Worm (Caenorhabditis elegans) whole organism, midembryonic: ENCODE measurements around the gene F54B11.4.

Experiments
- T22C8.4 ChIP-seq: fragments of 200-800 bp; sonication (Bioruptor generic); IDR thresholded peaks from 2 replicates; pipeline ENCODE4 v1.3.6; 2022; ENCODE audit warnings: missing genetic modification characterization, missing compliant biosample characterization
- cog-1 ChIP-seq: sonication (generic microtip); optimal IDR thresholded peaks from 2 replicates; lab custom pipeline; 2016; ENCODE audit warnings: missing genetic modification characterization, missing compliant biosample characterization
- flt-1 ChIP-seq: fragments of 200-800 bp; sonication (Bioruptor generic); IDR thresholded peaks from 2 replicates; pipeline ENCODE4 v1.3.6; 2022; ENCODE audit warnings: missing genetic modification characterization, missing compliant biosample characterization
- klf-2 ChIP-seq: fragments of 200-800 bp; sonication (Bioruptor generic); conservative IDR thresholded peaks from 2 replicates; pipeline ENCODE4 v1.3.6; 2022; ENCODE audit warnings: missing genetic modification reagents, missing genetic modification characterization, missing compliant biosample characterization
- med-1 ChIP-seq: sonication (generic microtip); optimal IDR thresholded peaks from 2 replicates; lab custom pipeline; 2017; ENCODE audit warnings: missing genetic modification characterization, mild to moderate bottlenecking, missing compliant biosample characterization, antibody characterized with exemption, missing genetic modification reagents; ENCODE audit not compliant: insufficient read depth
- ref-1 ChIP-seq: fragments of 200-800 bp; sonication (Bioruptor generic); conservative IDR thresholded peaks from 2 replicates; pipeline ENCODE4 v1.3.6; 2022; ENCODE audit warnings: missing genetic modification reagents, missing genetic modification characterization, missing compliant biosample characterization
- tab-1 ChIP-seq: fragments of 200-800 bp; sonication (Bioruptor generic); IDR thresholded peaks from 2 replicates; pipeline ENCODE4 v1.3.6; 2022; ENCODE audit warnings: missing genetic modification characterization, missing compliant biosample characterization
- ztf-23 ChIP-seq: fragments of 200-800 bp; sonication (Bioruptor generic); IDR thresholded peaks from 2 replicates; pipeline ENCODE4 v1.3.6; 2022; ENCODE audit warnings: missing genetic modification reagents, missing genetic modification characterization, missing compliant biosample characterization
- ztf-29 ChIP-seq: fragments of 200-800 bp; sonication (Bioruptor generic); IDR thresholded peaks from 2 replicates; pipeline ENCODE4 v1.3.6; 2022; ENCODE audit warnings: missing genetic modification reagents, missing genetic modification characterization, missing compliant biosample characterization

F54B11.4 gene

ce11 chrX:13591175-13591574, 1.3 kb upstream of the F54B11.4 start, which contains the start of gene col-44:
TSS of gene col-44 (plus strand) at chrX:13591475.
- no peak for TF ChIP-seq flt-1 (GFP tag; lab: Robert Waterston, UW)
- no peak for TF ChIP-seq tab-1 (GFP tag; lab: Robert Waterston, UW)
- no peak for TF ChIP-seq cog-1 (tag; lab: Kevin White, UChicago)
- TF ChIP-seq med-1 (GFP tag; lab: Kevin White, UChicago) = no peak
- no peak for TF ChIP-seq ztf-29 (GFP tag; lab: Robert Waterston, UW)
- no peak for TF ChIP-seq ref-1
- TF ChIP-seq T22C8.4 (GFP tag; lab: Robert Waterston, UW) = no peak
- TF ChIP-seq ztf-23 (GFP tag; lab: Robert Waterston, UW) = no peak
- no peak for TF ChIP-seq klf-2

ce11 chrX:13591953-13592352, 514 bp upstream of the F54B11.4 start:
- TF ChIP-seq flt-1 (GFP tag; lab: Robert Waterston, UW) (no peak), ztf-29 (GFP tag; lab: Robert Waterston, UW) (no peak), ztf-23 (GFP tag; lab: Robert Waterston, UW) (no peak), klf-2 (no peak), tab-1 (GFP tag; lab: Robert Waterston, UW) (no peak), ref-1 (no peak), cog-1 (tag; lab: Kevin White, UChicago) (no peak), T22C8.4 (GFP tag; lab: Robert Waterston, UW) (no peak), med-1 (GFP tag; lab: Kevin White, UChicago) (no peak)

- no peak for TF ChIP-seq ztf-23 (GFP tag; lab: Robert Waterston, UW)
- TF ChIP-seq med-1 (GFP tag; lab: Kevin White, UChicago) = no peak
- TF ChIP-seq ref-1 = no peak
- no peak for TF ChIP-seq ztf-29 (GFP tag; lab: Robert Waterston, UW)
- TF ChIP-seq T22C8.4 (GFP tag; lab: Robert Waterston, UW) = no peak
- TF ChIP-seq klf-2 = no peak
- peak; percentile 30 for TF ChIP-seq cog-1 (tag; lab: Kevin White, UChicago)
- TF ChIP-seq flt-1 (GFP tag; lab: Robert Waterston, UW) = 0 out of 2 replicates have a peak, but pooled peaks have one; percentile 9
- no peak for TF ChIP-seq tab-1 (GFP tag; lab: Robert Waterston, UW)
Observed at ce11 chrX:13596003-13596767, 3.7 kb downstream of the F54B11.4 start, which contains the start of gene F54B11.5. TSS of gene F54B11.5 (minus strand) at chrX:13596068.

- no peak for TF ChIP-seq ref-1
- no peak for TF ChIP-seq ztf-29 (GFP tag; lab: Robert Waterston, UW)
- TF ChIP-seq T22C8.4 (GFP tag; lab: Robert Waterston, UW) = no peak
- TF ChIP-seq klf-2 = no peak
- peak; percentile 63 for TF ChIP-seq flt-1 (GFP tag; lab: Robert Waterston, UW)
- TF ChIP-seq cog-1 (tag; lab: Kevin White, UChicago) = peak; percentile 19
- no peak for TF ChIP-seq med-1 (GFP tag; lab: Kevin White, UChicago)
- no peak for TF ChIP-seq tab-1 (GFP tag; lab: Robert Waterston, UW)
- TF ChIP-seq ztf-23 (GFP tag; lab: Robert Waterston, UW) = peak; percentile 53; the same call in 1 of the 2 replicates
Observed at ce11 chrX:13598021-13598499, 5.6 kb downstream of the F54B11.4 start, which contains the start of gene bra-1. TSS of gene bra-1 (plus strand) at chrX:13598449.

- TF ChIP-seq klf-2 (no peak), flt-1 (GFP tag; lab: Robert Waterston, UW) (no peak), ztf-29 (GFP tag; lab: Robert Waterston, UW) (no peak), ref-1 (no peak), cog-1 (tag; lab: Kevin White, UChicago) (no peak), T22C8.4 (GFP tag; lab: Robert Waterston, UW) (no peak), med-1 (GFP tag; lab: Kevin White, UChicago) (no peak), tab-1 (GFP tag; lab: Robert Waterston, UW) (no peak), ztf-23 (GFP tag; lab: Robert Waterston, UW) (no peak)
Observed at ce11 chrX:13600136-13600535, 7.7 kb downstream of the F54B11.4 start, which contains the start of gene F54B11.7. TSS of gene F54B11.7 (plus strand) at chrX:13600436.

ce11 chrX:13603826-13604225, 11.4 kb downstream of the F54B11.4 start, which contains the start of gene F54B11.8:
TSS of gene F54B11.8 (minus strand) at chrX:13603926.
- TF ChIP-seq T22C8.4 (GFP tag; lab: Robert Waterston, UW) (no peak), ref-1 (no peak), ztf-29 (GFP tag; lab: Robert Waterston, UW) (no peak), cog-1 (tag; lab: Kevin White, UChicago) (no peak), med-1 (GFP tag; lab: Kevin White, UChicago) (no peak), klf-2 (no peak)

- TF ChIP-seq cog-1 (tag; lab: Kevin White, UChicago) = no peak
- TF ChIP-seq tab-1 (GFP tag; lab: Robert Waterston, UW) = no peak
- TF ChIP-seq ztf-29 (GFP tag; lab: Robert Waterston, UW) = no peak
- no peak for TF ChIP-seq T22C8.4 (GFP tag; lab: Robert Waterston, UW)
- no peak for TF ChIP-seq ztf-23 (GFP tag; lab: Robert Waterston, UW)
- no peak for TF ChIP-seq med-1 (GFP tag; lab: Kevin White, UChicago)
- TF ChIP-seq ref-1 = no peak
- TF ChIP-seq flt-1 (GFP tag; lab: Robert Waterston, UW) = no peak
- TF ChIP-seq klf-2 = no peak
Observed at ce11 chrX:13604946-13605617, 12.6 kb downstream of the F54B11.4 start, which contains the start of gene F54B11.9. TSS of gene F54B11.9 (plus strand) at chrX:13605567.

- TF ChIP-seq ref-1 (no peak), tab-1 (GFP tag; lab: Robert Waterston, UW) (no peak), flt-1 (GFP tag; lab: Robert Waterston, UW) (no peak), T22C8.4 (GFP tag; lab: Robert Waterston, UW) (no peak), med-1 (GFP tag; lab: Kevin White, UChicago) (no peak), cog-1 (tag; lab: Kevin White, UChicago) (no peak), klf-2 (no peak)
Observed at ce11 chrX:13605854-13606253, 13.4 kb downstream of the F54B11.4 start.
